Fruit fly (Drosophila melanogaster): ENCODE data around the gene CG3436.
A peak's percentile ranks its signal among the peaks of the same experiment; 100 is the strongest.

The CG3436 gene

DNA sequence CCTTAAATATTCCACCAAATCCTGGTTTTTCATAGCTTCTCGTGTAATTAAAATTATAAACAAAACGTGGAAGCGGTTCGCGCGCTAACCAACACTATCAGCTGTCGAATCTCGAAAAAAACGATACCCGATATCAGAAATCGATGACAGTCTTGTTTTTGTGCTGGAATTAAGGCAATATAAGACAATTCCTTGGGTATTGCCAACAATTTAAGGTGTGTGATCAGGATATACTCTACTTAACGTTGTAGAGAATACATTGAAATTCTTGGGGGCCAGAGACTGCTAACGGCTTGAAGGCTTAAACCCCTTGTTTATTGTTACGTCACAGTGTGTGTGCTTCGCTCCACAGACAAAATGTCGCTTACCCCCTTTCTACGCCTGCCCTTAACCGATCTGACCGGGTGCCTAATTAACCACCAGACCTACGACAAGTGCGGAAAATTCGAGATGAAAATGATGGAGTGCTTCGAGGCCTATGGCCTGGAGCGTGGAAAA, 565 bp upstream of the CG3436 start, which contains the start of gene Pus10 (continued):
- TF ChIP-seq exex (tag; optimal IDR thresholded peaks at IDR 0.05), result no peak
- no peak for TF ChIP-seq TFAM (GFP tag; optimal IDR thresholded peaks at IDR 0.05)
- no peak for TF ChIP-seq mam (GFP tag; optimal IDR thresholded peaks at IDR 0.05)
- no peak for TF ChIP-seq CG5180 (GFP tag; optimal IDR thresholded peaks at IDR 0.05)
- TF ChIP-seq Jarid2 (GFP tag; optimal IDR thresholded peaks at IDR 0.05), result no peak
- TF ChIP-seq repo (GFP tag; optimal IDR thresholded peaks at IDR 0.05), result no peak
- no peak for TF ChIP-seq CG15696 (tag; optimal IDR thresholded peaks at IDR 0.05)
- peak; percentile 14; the same call in 1 of the 2 replicates for TF ChIP-seq onecut (GFP tag; IDR thresholded peaks at IDR 0.05)
- peak; percentile 23 for TF ChIP-seq BEAF-32 (GFP tag; optimal IDR thresholded peaks at IDR 0.05)
- no peak for TF ChIP-seq CG11247 (GFP tag; IDR thresholded peaks at IDR 0.05)
- no peak for TF ChIP-seq CG34422 (GFP tag; IDR thresholded peaks at IDR 0.05)
- TF ChIP-seq MESR4 (GFP tag; optimal IDR thresholded peaks at IDR 0.05), result peak; percentile 81
- no peak for TF ChIP-seq CG4707 (GFP tag; optimal IDR thresholded peaks at IDR 0.05)
- no peak for TF ChIP-seq Aef1 (GFP tag; IDR thresholded peaks at IDR 0.05)
- no peak for TF ChIP-seq CG14860 (GFP tag; IDR thresholded peaks at IDR 0.05; ENCODE audit: partially characterized antibody)
- no peak for TF ChIP-seq CG9817 (tag; optimal IDR thresholded peaks at IDR 0.05)
- TF ChIP-seq Adf1 (GFP tag; IDR thresholded peaks at IDR 0.05), result no peak
- TF ChIP-seq Sox100B (GFP tag; optimal IDR thresholded peaks at IDR 0.05), result no peak
- no peak for TF ChIP-seq H15 (GFP tag; IDR thresholded peaks at IDR 0.05)
- TF ChIP-seq D (optimal IDR thresholded peaks at IDR 0.05), result peak; percentile 83
- TF ChIP-seq D (GFP tag; optimal IDR thresholded peaks at IDR 0.05), result no peak
- TF ChIP-seq insv (GFP tag; optimal IDR thresholded peaks at IDR 0.05), result no peak
- no peak for TF ChIP-seq cad (GFP tag; optimal IDR thresholded peaks at IDR 0.05)
- no peak for TF ChIP-seq CG10321 (GFP tag; IDR thresholded peaks at IDR 0.05)
- TF ChIP-seq Hr39 (optimal IDR thresholded peaks at IDR 0.05), result no peak
- TF ChIP-seq CG5245 (GFP tag; optimal IDR thresholded peaks at IDR 0.05), result no peak
- TF ChIP-seq CG31224 (GFP tag; IDR thresholded peaks at IDR 0.05), result no peak
- TF ChIP-seq br (optimal IDR thresholded peaks at IDR 0.05), result no peak
- no peak for TF ChIP-seq slp2 (GFP tag; optimal IDR thresholded peaks at IDR 0.05)
- no peak for TF ChIP-seq CG12744 (GFP tag; optimal IDR thresholded peaks at IDR 0.05)
- TF ChIP-seq Atf3 (GFP tag; optimal IDR thresholded peaks at IDR 0.05), result no peak
- no peak for TF ChIP-seq gem (tag; optimal IDR thresholded peaks at IDR 0.05)
- TF ChIP-seq Nf-YB (GFP tag; optimal IDR thresholded peaks at IDR 0.05), result no peak
- no peak for TF ChIP-seq phol (tag; optimal IDR thresholded peaks at IDR 0.05)
- TF ChIP-seq Fer2 (tag; optimal IDR thresholded peaks at IDR 0.05), result no peak
- no peak for TF ChIP-seq CG7786 (GFP tag; optimal IDR thresholded peaks at IDR 0.05)
- no peak for TF ChIP-seq CG12071 (GFP tag; optimal IDR thresholded peaks at IDR 0.05)
- TF ChIP-seq CG17328 (GFP tag; IDR thresholded peaks at IDR 0.05), result no peak
- no peak for TF ChIP-seq BtbVII (GFP tag; optimal IDR thresholded peaks at IDR 0.05)
- no peak for TF ChIP-seq mld (GFP tag; IDR thresholded peaks at IDR 0.05; ENCODE audit: partially characterized antibody)
- TF ChIP-seq HLH54F (GFP tag; optimal IDR thresholded peaks at IDR 0.05), result no peak
- TF ChIP-seq lola (GFP tag; optimal IDR thresholded peaks at IDR 0.05), result no peak
- TF ChIP-seq CG9876 (GFP tag; optimal IDR thresholded peaks at IDR 0.05), result no peak
- no peak for TF ChIP-seq CG10462 (GFP tag; optimal IDR thresholded peaks at IDR 0.05)
- no peak for TF ChIP-seq zfh2 (GFP tag; optimal IDR thresholded peaks at IDR 0.05)
- TF ChIP-seq Pdp1 (GFP tag; optimal IDR thresholded peaks at IDR 0.05), result peak in 1 of 2 experiments; percentile 99
- no peak for TF ChIP-seq GATAe (GFP tag; conservative IDR thresholded peaks at IDR 0.05)
- TF ChIP-seq seq (GFP tag; IDR thresholded peaks at IDR 0.05), result no peak
- no peak for TF ChIP-seq NK7.1 (GFP tag; optimal IDR thresholded peaks at IDR 0.05)
- no peak for TF ChIP-seq CG18011 (GFP tag; optimal IDR thresholded peaks at IDR 0.05)
- peak; percentile 47 for TF ChIP-seq chn (GFP tag; optimal IDR thresholded peaks at IDR 0.05)
- no peak for TF ChIP-seq fd96Cb (tag; optimal IDR thresholded peaks at IDR 0.05)

Measured in whole organism, embryonic.